Worm (Caenorhabditis elegans) whole organism, L4 larva: Measurements from ENCODE around the gene cwp-5.

Experiments
- F37D6.2 ChIP-seq: sonication (generic microtip); optimal IDR thresholded peaks from 2 replicates; lab custom pipeline; 2016; ENCODE audit warnings: mild to moderate bottlenecking, missing genetic modification characterization, missing compliant biosample characterization
- F44E2.7 ChIP-seq: fragments of 200-800 bp; sonication (Bioruptor generic); IDR thresholded peaks from 2 replicates; pipeline ENCODE4 v2.1.2; 2022; ENCODE audit warnings: missing genetic modification characterization, missing compliant biosample characterization
- T20F7.1 ChIP-seq: fragments of 200-800 bp; sonication (Bioruptor generic); optimal IDR thresholded peaks from 2 replicates; lab custom pipeline; 2018; ENCODE audit warnings: mild to moderate bottlenecking, missing genetic modification characterization, missing compliant biosample characterization
- T26A8.4 ChIP-seq: fragments of 200-800 bp; sonication (Bioruptor generic); IDR thresholded peaks from 2 replicates; pipeline ENCODE4 v1.3.6; 2022; ENCODE audit warnings: missing genetic modification characterization, missing compliant biosample characterization
- Y75B8A.6 ChIP-seq: fragments of 200-800 bp; sonication (Bioruptor generic); IDR thresholded peaks from 2 replicates; pipeline ENCODE4 v1.3.6; 2022; ENCODE audit warnings: missing genetic modification reagents, missing genetic modification characterization, missing compliant biosample characterization
- ZK546.5 ChIP-seq, 2 experiments: sonication (generic microtip); optimal IDR thresholded peaks; 2 replicates each; lab custom pipeline; 2017; ENCODE audit warnings: missing biosample characterization in 2 of 2, missing genetic modification characterization in 2 of 2
- aha-1 ChIP-seq: fragments of 150-350 bp; peaks from one replicate; lab custom pipeline; 2014; ENCODE audit warnings: missing biosample characterization, missing genetic modification characterization
- attf-4 ChIP-seq: sonication (generic microtip); optimal IDR thresholded peaks from 3 replicates; lab custom pipeline; 2017; ENCODE audit warnings: missing biosample characterization, missing genetic modification characterization
- ceh-20 ChIP-seq: fragments of 200-800 bp; sonication (Bioruptor generic); IDR thresholded peaks from 2 replicates; pipeline ENCODE4 v1.3.6; 2022; ENCODE audit warnings: missing genetic modification reagents, missing genetic modification characterization, missing compliant biosample characterization
- cey-2 ChIP-seq: sonication (generic microtip); optimal IDR thresholded peaks from 3 replicates; lab custom pipeline; 2017; ENCODE audit warnings: missing genetic modification characterization, mild to moderate bottlenecking, missing compliant biosample characterization, antibody characterized with exemption, borderline replicate concordance; ENCODE audit not compliant: insufficient read depth
- daf-16 ChIP-seq, 3 experiments: sonication (generic microtip); optimal IDR thresholded peaks; 2 replicates each; lab custom pipeline; 2016 to 2017; ENCODE audit warnings: missing genetic modification characterization in 3 of 3, missing genetic modification reagents in 3 of 3, mild to moderate bottlenecking in 2 of 3, missing compliant biosample characterization in 2 of 3, missing biosample characterization in 1 of 3, moderate library complexity in 1 of 3
- daf-19 ChIP-seq: fragments of 200-800 bp; sonication (Bioruptor generic); conservative IDR thresholded peaks from 2 replicates; pipeline ENCODE4 v1.3.6; 2022; ENCODE audit warnings: missing genetic modification characterization, missing compliant biosample characterization
- dmd-6 ChIP-seq: fragments of 200-800 bp; sonication (Bioruptor generic); IDR thresholded peaks from 2 replicates; pipeline ENCODE4 v1.3.6; 2022; ENCODE audit warnings: missing genetic modification reagents, missing genetic modification characterization, missing compliant biosample characterization
- dve-1 ChIP-seq: sonication (generic microtip); optimal IDR thresholded peaks from 2 replicates; lab custom pipeline; 2017; ENCODE audit warnings: antibody characterized with exemption, mild to moderate bottlenecking, missing genetic modification characterization, missing compliant biosample characterization; ENCODE audit not compliant: insufficient read depth
- fkh-10 ChIP-seq: fragments of 150-350 bp; optimal IDR thresholded peaks from 2 replicates; lab custom pipeline; 2014; ENCODE audit warnings: missing biosample characterization, missing genetic modification reagents, missing genetic modification characterization
- hif-1 ChIP-seq, 2 experiments: sonication (generic microtip); optimal IDR thresholded peaks; 2 replicates each; lab custom pipeline; 2016 to 2017; ENCODE audit warnings: missing compliant biosample characterization in 2 of 2, missing genetic modification characterization in 2 of 2, missing genetic modification reagents in 2 of 2, missing genotype in 2 of 2, mild to moderate bottlenecking in 1 of 2
- hlh-11 ChIP-seq: fragments of 200-800 bp; sonication (Bioruptor generic); optimal IDR thresholded peaks from 2 replicates; lab custom pipeline; 2018; ENCODE audit warnings: mild to moderate bottlenecking, missing genetic modification characterization, missing compliant biosample characterization
- hlh-30 ChIP-seq: sonication (generic microtip); optimal IDR thresholded peaks from 2 replicates; lab custom pipeline; 2017; ENCODE audit warnings: antibody characterized with exemption, mild to moderate bottlenecking, missing genetic modification characterization, missing compliant biosample characterization; ENCODE audit not compliant: insufficient read depth
- lin-13 ChIP-seq: fragments of 150-350 bp; optimal IDR thresholded peaks from 2 replicates; lab custom pipeline; 2014; ENCODE audit warnings: missing biosample characterization, missing genetic modification reagents, missing genetic modification characterization
- lin-29 ChIP-seq: fragments of 200-800 bp; sonication (Bioruptor generic); IDR thresholded peaks from 2 replicates; pipeline ENCODE4 v1.3.6; 2022; ENCODE audit warnings: missing genetic modification reagents, missing genetic modification characterization, missing compliant biosample characterization
- mdl-1 ChIP-seq, 2 experiments: fragments of 150-350 bp in 1 of 2; sonication (generic microtip) in 1 of 2; optimal IDR thresholded peaks; 2 replicates each; lab custom pipeline; 2014 to 2017; ENCODE audit warnings: missing biosample characterization in 2 of 2, missing genetic modification characterization in 2 of 2
- mep-1 ChIP-seq: fragments of 150-350 bp; sonication (generic microtip); optimal IDR thresholded peaks from 3 replicates; lab custom pipeline; 2014; ENCODE audit warnings: missing biosample characterization, missing genetic modification characterization
- mxl-3 ChIP-seq: fragments of 200-800 bp; sonication (Bioruptor generic); optimal IDR thresholded peaks from 2 replicates; lab custom pipeline; 2018; ENCODE audit warnings: mild to moderate bottlenecking, missing genetic modification characterization, missing compliant biosample characterization
- nhr-11 ChIP-seq: fragments of 150-350 bp; optimal IDR thresholded peaks from 2 replicates; lab custom pipeline; 2014; ENCODE audit warnings: missing biosample characterization, missing genetic modification characterization
- nhr-28 ChIP-seq: fragments of 150-350 bp; optimal IDR thresholded peaks from 2 replicates; lab custom pipeline; 2014; ENCODE audit warnings: missing biosample characterization, missing genetic modification characterization
- nhr-48 ChIP-seq: sonication (generic microtip); optimal IDR thresholded peaks from 2 replicates; lab custom pipeline; 2016; ENCODE audit warnings: mild to moderate bottlenecking, missing genetic modification characterization, missing compliant biosample characterization
- nhr-6 ChIP-seq: fragments of 150-350 bp; optimal IDR thresholded peaks from 2 replicates; lab custom pipeline; 2014; ENCODE audit warnings: missing biosample characterization, missing genetic modification characterization
- pha-4 ChIP-seq, 2 experiments: fragments of 150-350 bp in 1 of 2; fragments of 200-800 bp in 1 of 2; sonication (Bioruptor generic) in 1 of 2; IDR thresholded peaks in 1 of 2; optimal IDR thresholded peaks in 1 of 2; 2 replicates each; pipeline versions ENCODE4 v1.3.6 to Lab custom; 2014 to 2022; ENCODE audit warnings: missing genetic modification characterization in 2 of 2, missing genetic modification reagents in 2 of 2, missing biosample characterization in 1 of 2, missing compliant biosample characterization in 1 of 2
- rbr-2 ChIP-seq: sonication (generic microtip); optimal IDR thresholded peaks from 2 replicates; lab custom pipeline; 2016; ENCODE audit warnings: missing genotype, missing genetic modification characterization, missing compliant biosample characterization
- saeg-2 ChIP-seq: fragments of 200-800 bp; sonication (Bioruptor generic); IDR thresholded peaks from 2 replicates; pipeline ENCODE4 v1.3.6; 2022; ENCODE audit warnings: missing genetic modification reagents, missing genetic modification characterization, missing compliant biosample characterization
- sdz-12 ChIP-seq: fragments of 200-800 bp; sonication (Bioruptor generic); optimal IDR thresholded peaks from 2 replicates; lab custom pipeline; 2018; ENCODE audit warnings: mild to moderate bottlenecking, missing genetic modification characterization, missing compliant biosample characterization
- skn-1 ChIP-seq: fragments of 150-350 bp; optimal IDR thresholded peaks from 2 replicates; lab custom pipeline; 2014; ENCODE audit warnings: missing biosample characterization, missing genetic modification characterization
- spr-3 ChIP-seq: fragments of 200-800 bp; sonication (Bioruptor generic); optimal IDR thresholded peaks from 2 replicates; lab custom pipeline; 2018; ENCODE audit warnings: mild to moderate bottlenecking, missing genetic modification characterization, missing compliant biosample characterization
- tra-1 ChIP-seq: fragments of 200-800 bp; sonication (Bioruptor generic); IDR thresholded peaks from 2 replicates; pipeline ENCODE4 v1.3.6; 2022; ENCODE audit warnings: missing genetic modification reagents, missing genetic modification characterization, missing compliant biosample characterization
- unc-62 ChIP-seq, 3 experiments: fragments of 150-350 bp in 1 of 3; sonication (generic microtip); optimal IDR thresholded peaks in 2 of 3; peaks in 1 of 3; 1 replicate in 1 of 3; 2 replicates in 2 of 3; lab custom pipeline; 2014 to 2017; ENCODE audit warnings: missing biosample characterization in 3 of 3, missing genetic modification characterization in 3 of 3, missing genetic modification reagents in 3 of 3, missing genotype in 1 of 3
- vab-7 ChIP-seq: fragments of 200-800 bp; sonication (Bioruptor generic); IDR thresholded peaks from 2 replicates; pipeline ENCODE4 v1.3.6; 2022; ENCODE audit warnings: missing genetic modification reagents, missing genetic modification characterization, missing compliant biosample characterization
- zfp-2 ChIP-seq: sonication (generic microtip); optimal IDR thresholded peaks from 2 replicates; lab custom pipeline; 2016; ENCODE audit warnings: mild to moderate bottlenecking, missing genetic modification characterization, missing compliant biosample characterization
- zfp-3 ChIP-seq: fragments of 200-800 bp; sonication (Bioruptor generic); conservative IDR thresholded peaks from 2 replicates; pipeline ENCODE4 v1.3.6; 2022; ENCODE audit warnings: missing genetic modification reagents, missing genetic modification characterization, missing compliant biosample characterization
- zip-11 ChIP-seq: fragments of 200-800 bp; sonication (Bioruptor generic); IDR thresholded peaks from 2 replicates; pipeline ENCODE4 v1.3.6; 2022; ENCODE audit warnings: missing genetic modification characterization, missing compliant biosample characterization
- ztf-7 ChIP-seq: fragments of 150-350 bp; optimal IDR thresholded peaks from 2 replicates; lab custom pipeline; 2014; ENCODE audit warnings: missing biosample characterization, missing genetic modification characterization

Gene cwp-5

DNA sequence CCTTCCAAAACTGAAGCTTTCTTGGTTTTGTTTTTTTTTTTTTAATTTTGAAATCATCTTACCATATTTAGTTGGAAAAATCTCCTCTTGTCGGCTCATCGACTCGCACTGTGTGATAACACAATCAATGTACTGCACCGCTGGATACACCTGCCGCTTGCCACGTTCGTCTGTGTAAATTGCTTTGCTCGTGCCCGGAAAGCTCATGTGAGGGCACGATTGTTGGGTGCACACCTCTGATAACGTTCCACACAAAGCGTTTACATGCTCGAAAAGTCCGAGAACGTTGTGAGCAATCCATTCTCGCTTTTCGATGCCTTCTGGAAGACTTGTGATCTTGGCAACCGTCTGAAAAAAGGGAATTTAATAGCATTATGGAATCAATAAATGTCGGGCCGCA lies 35.2 kb downstream of the cwp-5 start:
- TF ChIP-seq ztf-7 (tag; lab: Kevin White, UChicago) (no peak), skn-1 (tag; lab: Kevin White, UChicago) (no peak), hlh-30 (peak; percentile 29), zfp-2 (tag; lab: Kevin White, UChicago) (no peak), daf-16 (GFP tag; optimal IDR thresholded peaks at IDR 0.05; lab: Kevin White, UChicago) (no peak), daf-16 (tag; optimal IDR thresholded peaks at IDR 0.05; lab: Kevin White, UChicago) (no peak), mxl-3 (no peak), dmd-6 (GFP tag; lab: Robert Waterston, UW) (0 out of 2 replicates have a peak, but pooled peaks have one; percentile 23), nhr-48 (no peak), zfp-3 (GFP tag; lab: Robert Waterston, UW) (no peak), hlh-11 (tag; lab: Kevin White, UChicago) (peak; percentile 27), daf-19 (GFP tag; lab: Robert Waterston, UW) (no peak), F37D6.2 (tag; lab: Kevin White, UChicago) (no peak), tra-1 (no peak), T20F7.1 (no peak), lin-29 (GFP tag; lab: Robert Waterston, UW) (no peak), nhr-28 (tag; lab: Kevin White, UChicago) (no peak), dve-1 (tag; lab: Kevin White, UChicago) (peak; percentile 3)

DNA sequence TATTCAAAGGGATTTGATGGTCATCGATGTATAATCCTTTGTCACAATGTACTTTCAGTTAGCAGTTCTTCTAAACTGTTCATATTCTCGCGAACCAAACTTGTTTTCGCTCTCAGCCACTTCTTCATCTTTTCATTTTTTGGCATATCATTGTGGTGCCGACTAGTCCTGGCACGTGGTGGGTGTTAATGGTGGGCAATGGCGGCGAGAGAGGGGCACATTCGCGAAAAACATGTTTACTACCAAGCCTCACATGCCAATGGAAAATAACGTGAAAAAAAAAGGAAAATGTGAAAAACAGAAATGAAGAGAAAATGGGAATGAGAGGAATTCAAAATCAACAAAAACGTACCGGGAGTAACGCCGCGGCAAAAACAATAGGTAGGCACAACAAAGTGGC lies 42.7 kb downstream of the cwp-5 start:
- peak; percentile 44 for TF ChIP-seq nhr-11
- TF ChIP-seq hif-1 (tag; optimal IDR thresholded peaks at IDR 0.05; lab: Kevin White, UChicago) = peak in 1 of 2 experiments; percentile 48
- peak; percentile 30; the same call in 1 of the 2 replicates for TF ChIP-seq tra-1
- TF ChIP-seq sdz-12 = no peak
- peak in 1 of 2 experiments; percentile 55 for TF ChIP-seq daf-16 (GFP tag; optimal IDR thresholded peaks at IDR 0.05; lab: Kevin White, UChicago)
- peak; percentile 55 for TF ChIP-seq daf-16 (tag; optimal IDR thresholded peaks at IDR 0.05; lab: Kevin White, UChicago)
- TF ChIP-seq mep-1 = peak; percentile 57
- TF ChIP-seq mdl-1 (tag; optimal IDR thresholded peaks at IDR 0.05; lab: Kevin White, UChicago) = peak; percentile 50 to 93
- TF ChIP-seq daf-19 (GFP tag; lab: Robert Waterston, UW) = no peak
- no peak for TF ChIP-seq F37D6.2 (tag; lab: Kevin White, UChicago)
- peak; percentile 65 for TF ChIP-seq mxl-3
- peak in 1 of 2 experiments; percentile 94 for TF ChIP-seq unc-62 (GFP tag; optimal IDR thresholded peaks at IDR 0.05 in 1 of 2; lab: Kevin White, UChicago)
- no peak for TF ChIP-seq unc-62 (tag; optimal IDR thresholded peaks at IDR 0.05; lab: Kevin White, UChicago)
- no peak for TF ChIP-seq spr-3 (GFP tag; lab: Kevin White, UChicago)
- TF ChIP-seq hlh-11 (tag; lab: Kevin White, UChicago) = peak; percentile 45
- TF ChIP-seq hlh-30 = peak; percentile 87
- TF ChIP-seq Y75B8A.6 (GFP tag; lab: Robert Waterston, UW) = no peak
- TF ChIP-seq fkh-10 (GFP tag; lab: Kevin White, UChicago) = peak; percentile 30
- peak; percentile 53 for TF ChIP-seq rbr-2 (tag; lab: Kevin White, UChicago)

DNA sequence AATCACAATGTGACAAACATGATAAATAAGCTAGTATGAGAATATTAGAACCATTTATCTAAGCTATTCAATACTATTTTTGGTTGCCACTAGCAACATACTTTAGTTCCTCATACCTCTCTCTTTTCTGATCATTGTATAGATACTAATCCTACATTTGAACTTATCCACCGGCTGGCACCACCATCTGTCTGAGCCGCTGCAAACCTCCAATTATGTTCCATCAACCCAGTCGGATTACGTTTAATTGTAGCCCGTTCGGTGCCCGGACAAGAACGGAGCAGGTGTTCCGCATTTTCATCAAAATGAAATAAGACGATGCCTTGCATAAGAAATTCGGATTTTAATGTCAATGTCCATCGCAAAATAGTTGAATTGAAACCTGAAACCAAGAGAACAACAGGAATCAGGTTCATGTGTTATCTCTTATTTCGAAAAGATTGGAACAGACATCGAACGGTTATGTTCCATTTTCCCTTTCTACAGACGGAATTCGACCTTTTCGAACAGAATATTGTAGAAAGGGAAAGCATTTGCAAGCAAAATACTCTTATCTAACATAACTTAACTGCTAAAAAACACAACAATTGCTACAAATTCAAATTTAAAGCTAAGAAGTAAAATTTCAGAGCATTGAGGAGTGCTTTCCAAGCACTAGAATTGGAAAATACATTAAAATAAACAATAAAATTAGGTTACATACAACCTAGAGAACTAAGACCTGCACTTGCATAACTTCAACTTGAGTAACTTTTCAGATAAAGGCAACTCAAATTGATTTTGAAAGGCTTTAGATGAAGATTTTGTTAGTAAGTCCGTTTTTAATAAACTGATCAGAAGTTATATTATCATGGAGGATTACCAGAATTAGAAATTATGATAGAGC lies 43.5 kb downstream of the cwp-5 start:
- TF ChIP-seq ceh-20 (GFP tag; lab: Robert Waterston, UW) = no peak
- peak; percentile 95 for TF ChIP-seq aha-1
- peak in 1 of 2 experiments; percentile 87 for TF ChIP-seq unc-62 (GFP tag; optimal IDR thresholded peaks at IDR 0.05 in 1 of 2; lab: Kevin White, UChicago)
- TF ChIP-seq unc-62 (tag; optimal IDR thresholded peaks at IDR 0.05; lab: Kevin White, UChicago) = no peak

DNA sequence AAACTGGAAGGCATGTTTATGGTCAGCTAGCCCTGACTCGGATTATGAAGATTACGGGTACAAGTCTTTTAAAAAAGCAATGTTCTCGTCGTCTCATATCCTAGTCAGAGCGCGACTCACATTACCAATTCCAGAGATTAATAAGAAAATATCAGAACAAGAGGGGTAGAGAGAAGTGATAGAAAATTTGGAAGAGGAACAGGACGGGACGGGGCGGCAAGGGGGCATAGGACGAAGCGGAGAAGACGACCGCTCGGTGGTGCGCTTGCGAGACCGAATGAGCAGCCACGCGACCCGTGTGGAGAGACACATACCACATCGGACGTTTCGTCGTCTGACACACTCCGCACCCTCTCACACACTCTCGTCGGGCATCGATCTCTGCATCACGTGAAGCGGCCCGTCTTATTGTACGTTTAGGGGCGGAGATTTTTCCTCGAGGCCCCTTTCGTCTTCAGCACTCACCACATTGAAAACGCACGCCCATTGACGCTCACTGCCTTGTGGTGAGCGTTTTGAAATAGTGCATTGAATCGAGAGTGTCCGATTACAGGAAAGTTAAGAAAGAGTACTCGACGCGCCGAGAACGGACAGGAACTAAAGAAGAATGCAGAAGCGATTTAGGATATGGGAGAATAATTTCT lies 44.7 kb downstream of the cwp-5 start:
- TF ChIP-seq pha-4 (GFP tag; IDR thresholded peaks at IDR 0.05; lab: Robert Waterston, UW) = peak; percentile 90
- TF ChIP-seq pha-4 (tag; optimal IDR thresholded peaks at IDR 0.05; lab: Kevin White, UChicago) = no peak
- TF ChIP-seq nhr-6 (tag; lab: Kevin White, UChicago) = peak; percentile 31
- peak; percentile 89 for TF ChIP-seq saeg-2 (GFP tag; lab: Robert Waterston, UW)
- peak; percentile 34 to 99 for TF ChIP-seq unc-62 (GFP tag; optimal IDR thresholded peaks at IDR 0.05 in 1 of 2; lab: Kevin White, UChicago)
- no peak for TF ChIP-seq unc-62 (tag; optimal IDR thresholded peaks at IDR 0.05; lab: Kevin White, UChicago)
- peak in 1 of 2 experiments; percentile 11 for TF ChIP-seq ZK546.5 (tag; optimal IDR thresholded peaks at IDR 0.05; lab: Kevin White, UChicago)
- no peak; the same call in none of the 2 replicates for TF ChIP-seq vab-7 (GFP tag; lab: Robert Waterston, UW)
- TF ChIP-seq attf-4 (tag; lab: Kevin White, UChicago) = peak; percentile 5
- TF ChIP-seq T26A8.4 (GFP tag; lab: Robert Waterston, UW) = peak; percentile 92
- TF ChIP-seq Y75B8A.6 (GFP tag; lab: Robert Waterston, UW) = no peak
- no peak for TF ChIP-seq zip-11 (GFP tag; lab: Robert Waterston, UW)
- TF ChIP-seq lin-13 (GFP tag; lab: Kevin White, UChicago) = peak; percentile 81
- 0 out of 2 replicates have a peak, but pooled peaks have one; percentile 22 for TF ChIP-seq F44E2.7
- TF ChIP-seq cey-2 (tag; lab: Kevin White, UChicago) = peak; percentile 26
